Fruit fly (Drosophila melanogaster) whole organism, embryonic: ENCODE measurements around the gene Rpn11.

Source experiments
- B-H1 ChIP-seq: fragments of 200-800 bp; sonication (Bioruptor generic); IDR thresholded peaks from 3 replicates; pipeline ENCODE4 v1.3.6; 2022; ENCODE audit warnings: missing biosample characterization, missing genetic modification characterization
- BtbVII ChIP-seq: fragments of 200-800 bp; sonication (Bioruptor generic); optimal IDR thresholded peaks from 3 replicates; lab custom pipeline; 2017; ENCODE audit warnings: missing biosample characterization, mild to moderate bottlenecking, missing genetic modification characterization
- CG10209 ChIP-seq: fragments of 200-800 bp; sonication (Bioruptor generic); optimal IDR thresholded peaks from 3 replicates; lab custom pipeline; 2017; ENCODE audit warnings: missing biosample characterization, mild to moderate bottlenecking, missing genetic modification characterization, missing genetic modification reagents
- CG10321 ChIP-seq: fragments of 200-800 bp; sonication (Bioruptor generic); IDR thresholded peaks from 2 replicates; pipeline ENCODE4 v1.3.6; 2022; ENCODE audit warnings: missing biosample characterization, missing genetic modification characterization
- CG11398 ChIP-seq: fragments of 200-800 bp; sonication (Bioruptor generic); optimal IDR thresholded peaks from 2 replicates; lab custom pipeline; 2016; ENCODE audit warnings: missing biosample characterization, missing genetic modification characterization
- CG11695 ChIP-seq: fragments of 200-800 bp; sonication (Bioruptor generic); IDR thresholded peaks from 3 replicates; pipeline ENCODE4 v1.3.6; 2022; ENCODE audit warnings: missing biosample characterization, missing genetic modification characterization
- CG14710 ChIP-seq: fragments of 200-800 bp; sonication (Bioruptor generic); optimal IDR thresholded peaks from 3 replicates; lab custom pipeline; 2019; ENCODE audit warnings: missing biosample characterization, mild to moderate bottlenecking, missing genetic modification characterization, moderate library complexity
- CG14860 ChIP-seq: fragments of 200-800 bp; sonication (Bioruptor generic); IDR thresholded peaks from 3 replicates; pipeline ENCODE4 v1.3.6; 2022; ENCODE audit warnings: missing biosample characterization, missing genetic modification characterization; ENCODE audit not compliant: partially characterized antibody
- CG15479 ChIP-seq: fragments of 200-800 bp; sonication (Bioruptor generic); optimal IDR thresholded peaks from 3 replicates; lab custom pipeline; 2019; ENCODE audit warnings: missing biosample characterization, mild to moderate bottlenecking, missing genetic modification characterization, moderate library complexity
- CG17568 ChIP-seq: fragments of 200-800 bp; sonication (Bioruptor generic); optimal IDR thresholded peaks from 2 replicates; lab custom pipeline; 2018; ENCODE audit warnings: missing biosample characterization, mild to moderate bottlenecking, missing genetic modification characterization, moderate library complexity
- CG2129 ChIP-seq: fragments of 200-800 bp; sonication (Bioruptor generic); IDR thresholded peaks from 2 replicates; pipeline ENCODE4 v1.3.6; 2022; ENCODE audit warnings: missing biosample characterization, missing genetic modification characterization; ENCODE audit not compliant: partially characterized antibody
- CG3281 ChIP-seq: fragments of 200-800 bp; sonication (Bioruptor generic); optimal IDR thresholded peaks from 3 replicates; lab custom pipeline; 2017; ENCODE audit warnings: missing biosample characterization, mild to moderate bottlenecking, missing genetic modification characterization
- CG3407 ChIP-seq: fragments of 200-800 bp; sonication (Bioruptor generic); optimal IDR thresholded peaks from 2 replicates; lab custom pipeline; 2018; ENCODE audit warnings: missing biosample characterization, mild to moderate bottlenecking, missing genetic modification characterization
- CG42726 ChIP-seq: fragments of 200-800 bp; sonication (Bioruptor generic); IDR thresholded peaks from 2 replicates; pipeline ENCODE4 v1.3.6; 2022; ENCODE audit warnings: missing biosample characterization, missing genetic modification characterization; ENCODE audit not compliant: partially characterized antibody
- CG4820 ChIP-seq: fragments of 200-800 bp; sonication (Bioruptor generic); optimal IDR thresholded peaks from 3 replicates; lab custom pipeline; 2016; ENCODE audit warnings: missing biosample characterization, missing genetic modification characterization
- CG4854 ChIP-seq: fragments of 200-800 bp; sonication (Bioruptor generic); optimal IDR thresholded peaks from 2 replicates; lab custom pipeline; 2016; ENCODE audit warnings: missing biosample characterization, missing genetic modification characterization, inconsistent platforms
- CG6683 ChIP-seq: fragments of 200-800 bp; sonication (Bioruptor generic); optimal IDR thresholded peaks from 2 replicates; lab custom pipeline; 2017; ENCODE audit warnings: missing biosample characterization, mild to moderate bottlenecking, missing genetic modification characterization, missing genetic modification reagents
- CG6689 ChIP-seq: fragments of 200-800 bp; sonication (Bioruptor generic); IDR thresholded peaks from 2 replicates; pipeline ENCODE4 v1.3.6; 2022; ENCODE audit warnings: missing biosample characterization, missing genetic modification characterization
- CG6765 ChIP-seq: fragments of 200-800 bp; sonication (Bioruptor generic); optimal IDR thresholded peaks from 3 replicates; lab custom pipeline; 2017; ENCODE audit warnings: missing biosample characterization, mild to moderate bottlenecking, missing genetic modification characterization
- CG6813 ChIP-seq: fragments of 200-800 bp; sonication (Bioruptor generic); optimal IDR thresholded peaks from 2 replicates; lab custom pipeline; 2017; ENCODE audit warnings: missing biosample characterization, missing genetic modification characterization, mild to moderate bottlenecking, moderate library complexity, missing genetic modification reagents
- CG7786 ChIP-seq: fragments of 200-800 bp; sonication (Bioruptor generic); optimal IDR thresholded peaks from 2 replicates; lab custom pipeline; 2016; ENCODE audit warnings: missing biosample characterization, missing genetic modification characterization
- CG8388 ChIP-seq: fragments of 200-800 bp; sonication (Bioruptor generic); optimal IDR thresholded peaks from 2 replicates; lab custom pipeline; 2019; ENCODE audit warnings: missing biosample characterization, mild to moderate bottlenecking, missing genetic modification characterization, moderate library complexity
- CG9215 ChIP-seq: fragments of 200-800 bp; sonication (Bioruptor generic); IDR thresholded peaks from 2 replicates; pipeline ENCODE4 v1.3.6; 2022; ENCODE audit warnings: missing biosample characterization, missing genetic modification characterization
- CG9817 ChIP-seq: fragments of 200-800 bp; sonication (Bioruptor generic); optimal IDR thresholded peaks from 2 replicates; lab custom pipeline; 2018; ENCODE audit warnings: missing biosample characterization, mild to moderate bottlenecking, missing genetic modification characterization, moderate library complexity
- CkIIα-i1 ChIP-seq: fragments of 200-800 bp; sonication (Bioruptor generic); IDR thresholded peaks from 2 replicates; pipeline ENCODE4 v1.3.6; 2022; ENCODE audit warnings: missing biosample characterization, missing genetic modification characterization
- CrebB ChIP-seq: fragments of 200-800 bp; sonication (Bioruptor generic); optimal IDR thresholded peaks from 3 replicates; lab custom pipeline; 2018; ENCODE audit warnings: missing biosample characterization, mild to moderate bottlenecking, missing genetic modification characterization
- Fer1 ChIP-seq: fragments of 200-800 bp; sonication (Bioruptor generic); optimal IDR thresholded peaks from 2 replicates; lab custom pipeline; 2017; ENCODE audit warnings: missing biosample characterization, mild to moderate bottlenecking, missing genetic modification characterization
- H2.0 ChIP-seq: fragments of 200-800 bp; sonication (Bioruptor generic); IDR thresholded peaks from 2 replicates; pipeline ENCODE4 v1.3.6; 2022; ENCODE audit warnings: missing biosample characterization, missing genetic modification characterization
- HmgD ChIP-seq: fragments of 200-800 bp; sonication (Bioruptor generic); optimal IDR thresholded peaks from 3 replicates; lab custom pipeline; 2016; ENCODE audit warnings: missing biosample characterization, missing genetic modification characterization
- NFAT ChIP-seq: fragments of 200-800 bp; sonication (Bioruptor generic); IDR thresholded peaks from 2 replicates; pipeline ENCODE4 v1.3.6; 2022; ENCODE audit warnings: missing biosample characterization, missing genetic modification characterization
- Poxn ChIP-seq: fragments of 200-800 bp; sonication (Bioruptor generic); IDR thresholded peaks from 2 replicates; pipeline ENCODE4 v1.3.6; 2022; ENCODE audit warnings: missing biosample characterization, missing genetic modification characterization
- bbx ChIP-seq: fragments of 200-800 bp; sonication (Bioruptor generic); IDR thresholded peaks from 2 replicates; pipeline ENCODE4 v1.3.6; 2022; ENCODE audit warnings: missing biosample characterization, missing genetic modification characterization; ENCODE audit not compliant: partially characterized antibody
- bigmax ChIP-seq: fragments of 200-800 bp; sonication (Bioruptor generic); optimal IDR thresholded peaks from 2 replicates; lab custom pipeline; 2018; ENCODE audit warnings: missing biosample characterization, mild to moderate bottlenecking, missing genetic modification characterization
- corto ChIP-seq: fragments of 200-800 bp; sonication (Bioruptor generic); optimal IDR thresholded peaks from 2 replicates; lab custom pipeline; 2016; ENCODE audit warnings: missing biosample characterization, mild to moderate bottlenecking, missing genetic modification characterization, moderate library complexity
- da ChIP-seq: fragments of 200-800 bp; sonication (Bioruptor generic); optimal IDR thresholded peaks from 2 replicates; lab custom pipeline; 2016; ENCODE audit warnings: missing biosample characterization, missing genetic modification characterization
- dpn ChIP-seq, 2 experiments: fragments of 200-800 bp; sonication (Bioruptor generic); optimal IDR thresholded peaks; 3 replicates each; lab custom pipeline; 2016; ENCODE audit warnings: missing biosample characterization in 2 of 2, missing genetic modification characterization in 2 of 2
- en ChIP-seq: fragments of 200-800 bp; sonication (Bioruptor generic); optimal IDR thresholded peaks from 2 replicates; lab custom pipeline; 2016; ENCODE audit warnings: missing biosample characterization, missing genetic modification characterization
- exex ChIP-seq: fragments of 200-800 bp; sonication (Bioruptor generic); optimal IDR thresholded peaks from 4 replicates; lab custom pipeline; 2018; ENCODE audit warnings: missing biosample characterization, mild to moderate bottlenecking, missing genetic modification characterization, moderate library complexity
- eyg ChIP-seq: fragments of 200-800 bp; sonication (Bioruptor generic); optimal IDR thresholded peaks from 3 replicates; lab custom pipeline; 2016; ENCODE audit warnings: missing biosample characterization, missing genetic modification characterization
- fd102C ChIP-seq: fragments of 200-800 bp; sonication (Bioruptor generic); optimal IDR thresholded peaks from 2 replicates; lab custom pipeline; 2018; ENCODE audit warnings: missing biosample characterization, mild to moderate bottlenecking, missing genetic modification characterization, moderate library complexity
- gcm ChIP-seq: fragments of 200-800 bp; sonication (Bioruptor generic); optimal IDR thresholded peaks from 2 replicates; lab custom pipeline; 2019; ENCODE audit warnings: missing biosample characterization, mild to moderate bottlenecking, missing genetic modification characterization, moderate library complexity
- grau ChIP-seq: fragments of 200-800 bp; optimal IDR thresholded peaks from 3 replicates; lab custom pipeline; 2019; ENCODE audit warnings: missing biosample characterization, mild to moderate bottlenecking, missing genetic modification characterization, moderate library complexity
- gsb-n ChIP-seq: fragments of 200-800 bp; sonication (Bioruptor generic); optimal IDR thresholded peaks from 3 replicates; lab custom pipeline; 2018; ENCODE audit warnings: missing biosample characterization, mild to moderate bottlenecking, missing genetic modification characterization
- jing ChIP-seq: fragments of 200-800 bp; sonication (Bioruptor generic); optimal IDR thresholded peaks from 2 replicates; lab custom pipeline; 2018; ENCODE audit warnings: missing biosample characterization, mild to moderate bottlenecking, missing genetic modification characterization
- mirr ChIP-seq: fragments of 200-800 bp; sonication (Bioruptor generic); optimal IDR thresholded peaks from 3 replicates; lab custom pipeline; 2018; ENCODE audit warnings: missing biosample characterization, mild to moderate bottlenecking, missing genetic modification characterization
- nau ChIP-seq: fragments of 200-800 bp; sonication (Bioruptor generic); optimal IDR thresholded peaks from 3 replicates; lab custom pipeline; 2017; ENCODE audit warnings: missing biosample characterization, mild to moderate bottlenecking, missing genetic modification characterization, missing genetic modification reagents
- p53 ChIP-seq: fragments of 200-800 bp; sonication (Bioruptor generic); optimal IDR thresholded peaks from 2 replicates; lab custom pipeline; 2016; ENCODE audit warnings: missing biosample characterization, missing genetic modification characterization
- pita ChIP-seq: fragments of 200-800 bp; sonication (Bioruptor generic); optimal IDR thresholded peaks from 2 replicates; lab custom pipeline; 2017; ENCODE audit warnings: missing biosample characterization, mild to moderate bottlenecking, missing genetic modification characterization
- yki ChIP-seq: fragments of >200 bp; optimal IDR thresholded peaks from 3 replicates; lab custom pipeline; 2018

Gene Rpn11

DNA sequence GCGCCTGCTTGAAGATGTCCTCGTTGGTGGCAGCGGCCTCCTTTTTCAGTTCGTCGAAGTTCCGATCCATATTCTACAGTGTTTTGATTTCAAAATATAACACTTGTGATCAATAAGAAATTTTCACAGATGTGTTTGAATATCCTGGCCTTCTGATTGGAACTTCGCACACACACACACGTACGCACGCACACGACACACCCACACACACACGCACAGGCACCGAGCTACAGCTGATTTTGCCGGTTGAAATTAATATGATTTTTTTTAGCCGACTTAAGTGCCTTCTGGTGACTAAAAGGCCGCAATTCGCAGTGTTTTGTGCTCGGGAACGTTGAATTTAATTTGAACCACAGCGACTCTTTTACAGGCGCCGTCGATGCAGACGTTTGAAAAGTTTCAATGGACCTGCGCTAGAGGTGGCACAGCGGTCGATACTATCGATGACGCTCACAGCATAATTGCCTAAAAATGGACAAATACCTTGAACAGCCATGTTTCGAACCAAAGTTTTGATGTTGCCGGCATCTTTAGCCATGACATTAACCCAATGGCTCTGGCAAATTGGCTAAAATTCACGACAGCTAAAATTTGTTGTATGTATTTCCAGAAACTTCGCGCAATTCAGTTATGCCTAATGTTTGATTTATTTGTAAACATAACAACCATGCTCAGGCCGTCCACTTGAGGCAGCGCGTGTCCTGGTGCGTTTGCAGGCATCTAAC is 50.1 kb downstream of the Rpn11 start, which contains the start of gene Rtnl1 (continued):
- TF ChIP-seq CG6765 (GFP tag; lab: Kevin White, UChicago) = no peak
- TF ChIP-seq CG15479 (GFP tag; lab: Kevin White, UChicago) = peak; percentile 31
- TF ChIP-seq Fer1 = peak; percentile 28
- TF ChIP-seq mirr = no peak
- TF ChIP-seq exex (tag; lab: Kevin White, UChicago) = no peak
- TF ChIP-seq gcm = peak; percentile 3
- TF ChIP-seq CG6683 (GFP tag; lab: Kevin White, UChicago) = no peak
- TF ChIP-seq CG9215 (GFP tag; lab: Robert Waterston, UW) = no peak
- TF ChIP-seq NFAT (GFP tag; lab: Robert Waterston, UW) = peak; percentile 53; the same call in 1 of the 2 replicates
- no peak for TF ChIP-seq H2.0 (GFP tag; lab: Robert Waterston, UW)
- no peak for TF ChIP-seq da (GFP tag; lab: Kevin White, UChicago)
- no peak for TF ChIP-seq BtbVII (GFP tag; lab: Kevin White, UChicago)
- no peak for TF ChIP-seq CG11398 (GFP tag; lab: Kevin White, UChicago)
- no peak for TF ChIP-seq gsb-n (tag; lab: Kevin White, UChicago)
- TF ChIP-seq nau (GFP tag; lab: Kevin White, UChicago) = no peak
- no peak for TF ChIP-seq CG10209 (GFP tag; lab: Kevin White, UChicago)
- TF ChIP-seq yki (lab: Kevin White, UChicago) = no peak
- TF ChIP-seq CG6689 (GFP tag; lab: Robert Waterston, UW) = no peak
- no peak for TF ChIP-seq B-H1
- TF ChIP-seq Poxn (GFP tag; lab: Robert Waterston, UW) = no peak
- TF ChIP-seq bigmax = no peak
- no peak for TF ChIP-seq CG6813 (GFP tag; lab: Kevin White, UChicago)
- TF ChIP-seq eyg (GFP tag; lab: Kevin White, UChicago) = no peak
- TF ChIP-seq CG9817 (tag; lab: Kevin White, UChicago) = peak; percentile 9
- peak; percentile 37 for TF ChIP-seq grau
- no peak for TF ChIP-seq CG10321 (GFP tag; lab: Robert Waterston, UW)
- no peak for TF ChIP-seq CG8388 (GFP tag; lab: Kevin White, UChicago)
- TF ChIP-seq dpn (GFP tag; optimal IDR thresholded peaks at IDR 0.05; lab: Kevin White, UChicago) = peak; percentile 42 to 52
- TF ChIP-seq CG4820 (GFP tag; lab: Kevin White, UChicago) = no peak
- peak; percentile 17 for TF ChIP-seq CrebB
- no peak for TF ChIP-seq CkIIα-i1 (GFP tag; lab: Robert Waterston, UW)
- peak; percentile 71 for TF ChIP-seq p53
- TF ChIP-seq CG7786 (GFP tag; lab: Kevin White, UChicago) = peak; percentile 29
- peak; percentile 93 for TF ChIP-seq pita (GFP tag; lab: Kevin White, UChicago)
- no peak for TF ChIP-seq en
- no peak for TF ChIP-seq CG3281 (GFP tag; lab: Kevin White, UChicago)
- TF ChIP-seq bbx (GFP tag; lab: Robert Waterston, UW) = peak; percentile 90
- peak; percentile 2 for TF ChIP-seq CG4854 (GFP tag; lab: Kevin White, UChicago)
- TF ChIP-seq CG11695 = no peak
- no peak for TF ChIP-seq jing (GFP tag; lab: Kevin White, UChicago)
- TF ChIP-seq CG42726 (GFP tag; lab: Robert Waterston, UW) = peak; percentile 95
- no peak for TF ChIP-seq CG17568 (GFP tag; lab: Kevin White, UChicago)
- TF ChIP-seq CG2129 (GFP tag; lab: Robert Waterston, UW) = peak; percentile 80
- peak; percentile 88 for TF ChIP-seq HmgD (GFP tag; lab: Kevin White, UChicago)
- no peak for TF ChIP-seq CG3407 (GFP tag; lab: Kevin White, UChicago)
- peak; percentile 68 for TF ChIP-seq CG14710 (tag; lab: Kevin White, UChicago)
- peak; percentile 79 for TF ChIP-seq CG14860 (GFP tag; lab: Robert Waterston, UW)
- no peak for TF ChIP-seq corto (GFP tag; lab: Kevin White, UChicago)
- TF ChIP-seq fd102C (GFP tag; lab: Kevin White, UChicago) = no peak
